Worm (Caenorhabditis elegans): ENCODE measurements around the gene otub-1.

otub-1 gene

ce11 chrV:15078560-15078959 lies 12.5 kb downstream of the otub-1 start (continued):
- no peak for TF ChIP-seq pha-4 (tag; optimal IDR thresholded peaks at IDR 0.05)

- TF ChIP-seq ceh-18 (tag; optimal IDR thresholded peaks at IDR 0.05) = no peak
- peak; percentile 27 for TF ChIP-seq unc-42 (tag; optimal IDR thresholded peaks at IDR 0.05)
- peak; percentile 7 for TF ChIP-seq hlh-8 (tag; optimal IDR thresholded peaks at IDR 0.05)
- no peak for TF ChIP-seq pax-1 (tag; optimal IDR thresholded peaks at IDR 0.05)
- peak; percentile 70 for TF ChIP-seq ref-2 (tag; optimal IDR thresholded peaks at IDR 0.05)
- peak; percentile 87 for TF ChIP-seq tbx-2 (tag; optimal IDR thresholded peaks at IDR 0.05)
- no peak for TF ChIP-seq unc-3 (GFP tag; conservative IDR thresholded peaks at IDR 0.05)
- TF ChIP-seq unc-3 (tag; optimal IDR thresholded peaks at IDR 0.05) = no peak
- TF ChIP-seq elt-2 (tag; optimal IDR thresholded peaks at IDR 0.05) = peak; percentile 81
- peak; percentile 4 for TF ChIP-seq gmeb-2 (tag; optimal IDR thresholded peaks at IDR 0.05)
- no peak for TF ChIP-seq npax-4 (tag; optimal IDR thresholded peaks at IDR 0.05)
- TF ChIP-seq C08G9.2 (tag; optimal IDR thresholded peaks at IDR 0.05) = peak; percentile 93
- no peak for TF ChIP-seq odd-2 (tag; optimal IDR thresholded peaks at IDR 0.05)
- TF ChIP-seq hlh-30 (tag; optimal IDR thresholded peaks at IDR 0.05; ENCODE audit: insufficient read depth) = no peak
- TF ChIP-seq fkh-6 (tag; optimal IDR thresholded peaks at IDR 0.05) = peak; percentile 33
- TF ChIP-seq ceh-48 (tag; optimal IDR thresholded peaks at IDR 0.05) = no peak
- TF ChIP-seq che-1 (tag; optimal IDR thresholded peaks at IDR 0.05) = no peak
- TF ChIP-seq ttx-3 (tag; optimal IDR thresholded peaks at IDR 0.05) = no peak
- TF ChIP-seq pha-2 (tag; optimal IDR thresholded peaks at IDR 0.05) = no peak
- TF ChIP-seq ceh-19 (GFP tag; optimal IDR thresholded peaks at IDR 0.05) = no peak
- TF ChIP-seq ceh-24 (tag; optimal IDR thresholded peaks at IDR 0.05) = no peak
- TF ChIP-seq tbx-7 (tag; optimal IDR thresholded peaks at IDR 0.05) = peak; percentile 90
- no peak for TF ChIP-seq pag-3 (tag; optimal IDR thresholded peaks at IDR 0.05; ENCODE audit: borderline replicate concordance)
- TF ChIP-seq pha-4 (tag; optimal IDR thresholded peaks at IDR 0.05) = no peak
- peak; percentile 48 for TF ChIP-seq fax-1 (tag; optimal IDR thresholded peaks at IDR 0.05)
- no peak for TF ChIP-seq hlh-6 (tag; optimal IDR thresholded peaks at IDR 0.05)
- no peak for TF ChIP-seq ama-1 (optimal IDR thresholded peaks at IDR 0.05)
- TF ChIP-seq ceh-34 (tag; optimal IDR thresholded peaks at IDR 0.05) = peak; percentile 9
- TF ChIP-seq ceh-14 (tag; optimal IDR thresholded peaks at IDR 0.05) = peak; percentile 46
- TF ChIP-seq C38D4.7 (GFP tag; optimal IDR thresholded peaks at IDR 0.05) = no peak
- TF ChIP-seq zip-5 (tag; optimal IDR thresholded peaks at IDR 0.05) = peak; percentile 78
- peak; percentile 90 for TF ChIP-seq ceh-31 (tag; optimal IDR thresholded peaks at IDR 0.05)
- peak; percentile 46 for TF ChIP-seq F13H6.1 (tag; optimal IDR thresholded peaks at IDR 0.05)
- peak; percentile 43 for TF ChIP-seq rnt-1 (tag; optimal IDR thresholded peaks at IDR 0.05)
- peak; percentile 91 for TF ChIP-seq ets-4 (tag; optimal IDR thresholded peaks at IDR 0.05)
- TF ChIP-seq sox-2 (GFP tag; IDR thresholded peaks at IDR 0.05) = no peak
- TF ChIP-seq eyg-1 (tag; optimal IDR thresholded peaks at IDR 0.05) = peak; percentile 4
- peak; percentile 27 for TF ChIP-seq sdc-2 (tag; optimal IDR thresholded peaks at IDR 0.05)
- TF ChIP-seq ceh-6 (GFP tag; optimal IDR thresholded peaks at IDR 0.05) = no peak
- no peak for TF ChIP-seq K09A11.1 (tag; optimal IDR thresholded peaks at IDR 0.05; ENCODE audit: insufficient read depth)
- TF ChIP-seq ceh-2 (tag; optimal IDR thresholded peaks at IDR 0.05) = peak; percentile 89
Observed at ce11 chrV:15082291-15082690, 16.2 kb downstream of the otub-1 start, which contains the start of the genes C01G10.10 and C01G10.9. Gene C01G10.10, minus strand, starts transcription at chrV:15082441. Gene C01G10.9, plus strand, starts transcription at chrV:15082530.

ce11 chrV:15083659-15084058 lies 17.6 kb downstream of the otub-1 start:
- TF ChIP-seq rnt-1 (tag; optimal IDR thresholded peaks at IDR 0.05) (no peak), elt-2 (tag; optimal IDR thresholded peaks at IDR 0.05) (no peak), pros-1 (tag; optimal IDR thresholded peaks at IDR 0.05) (no peak), F13H6.1 (tag; optimal IDR thresholded peaks at IDR 0.05) (no peak), ets-4 (tag; optimal IDR thresholded peaks at IDR 0.05) (no peak), lin-11 (tag; optimal IDR thresholded peaks at IDR 0.05) (no peak)
